Worm (Caenorhabditis elegans) whole organism, late embryonic: ENCODE data around the gene F23D12.4.

Source experiments
- che-1 ChIP-seq: sonication (generic microtip); optimal IDR thresholded peaks from 2 replicates; lab custom pipeline; 2016; ENCODE audit warnings: mild to moderate bottlenecking, missing genetic modification characterization, missing compliant biosample characterization
- ref-2 ChIP-seq: sonication (generic microtip); optimal IDR thresholded peaks from 2 replicates; lab custom pipeline; 2016; ENCODE audit warnings: missing genetic modification characterization, missing compliant biosample characterization
- unc-86 ChIP-seq: sonication (generic microtip); optimal IDR thresholded peaks from 2 replicates; lab custom pipeline; 2016; ENCODE audit warnings: missing genetic modification characterization, missing compliant biosample characterization

ce11 chrX:14478743-14479428 is 34.1 kb downstream of the F23D12.4 start, which contains the start of gene M163.11:
- TF ChIP-seq unc-86 (tag; lab: Kevin White, UChicago) (no peak), ref-2 (no peak), che-1 (tag; lab: Kevin White, UChicago) (no peak)
